Worm (Caenorhabditis elegans): ENCODE data around the gene C34E10.10.

ce11 chrIII:5224908-5225307 is 2.8 kb downstream of the C34E10.10 start:
- TF ChIP-seq R02D3.7 (tag; optimal IDR thresholded peaks at IDR 0.05), result no peak
- no peak for TF ChIP-seq fkh-2 (tag; optimal IDR thresholded peaks at IDR 0.05)
- TF ChIP-seq unc-62 (GFP tag; optimal IDR thresholded peaks at IDR 0.05), result no peak
- TF ChIP-seq elt-1 (tag; optimal IDR thresholded peaks at IDR 0.05), result no peak
- no peak for TF ChIP-seq ztf-4 (tag; optimal IDR thresholded peaks at IDR 0.05)
- TF ChIP-seq ama-1 (optimal IDR thresholded peaks at IDR 0.05), result peak; percentile 20
- no peak for TF ChIP-seq nhr-12 (tag; optimal IDR thresholded peaks at IDR 0.05)
- no peak for TF ChIP-seq nhr-237 (tag; optimal IDR thresholded peaks at IDR 0.05)
- TF ChIP-seq nhr-77 (tag; optimal IDR thresholded peaks at IDR 0.05), result no peak
- no peak for TF ChIP-seq ceh-28 (tag; optimal IDR thresholded peaks at IDR 0.05)
- TF ChIP-seq skn-1 (tag; optimal IDR thresholded peaks at IDR 0.05), result no peak
